Worm (Caenorhabditis elegans) whole organism, mixed stage, embryonic: ENCODE measurements around the gene Y38E10A.24.

Source experiments
- M03D4.4 ChIP-seq: sonication (generic microtip); optimal IDR thresholded peaks from 2 replicates; lab custom pipeline; 2017; ENCODE audit warnings: mild to moderate bottlenecking, missing genetic modification characterization, missing compliant biosample characterization
- bed-3 ChIP-seq: fragments of 200-800 bp; sonication (Bioruptor generic); optimal IDR thresholded peaks from 3 replicates; lab custom pipeline; 2018; ENCODE audit warnings: mild to moderate bottlenecking, missing genetic modification characterization, moderate library complexity, missing compliant biosample characterization
- blmp-1 ChIP-seq: fragments of 150-350 bp; optimal IDR thresholded peaks from 2 replicates; lab custom pipeline; 2014; ENCODE audit warnings: missing biosample characterization, missing genetic modification characterization
- ceh-39 ChIP-seq: fragments of 150-350 bp; optimal IDR thresholded peaks from 2 replicates; lab custom pipeline; 2014; ENCODE audit warnings: missing biosample characterization, missing genetic modification characterization
- ceh-43 ChIP-seq: fragments of 200-800 bp; sonication (Bioruptor generic); optimal IDR thresholded peaks from 2 replicates; lab custom pipeline; 2018; ENCODE audit warnings: mild to moderate bottlenecking, missing genetic modification characterization, moderate library complexity, missing compliant biosample characterization
- ceh-83 ChIP-seq: fragments of 200-800 bp; sonication (Bioruptor generic); optimal IDR thresholded peaks from 2 replicates; lab custom pipeline; 2018; ENCODE audit warnings: mild to moderate bottlenecking, missing genetic modification characterization, missing compliant biosample characterization
- ces-1 ChIP-seq: fragments of 150-350 bp; optimal IDR thresholded peaks from 2 replicates; lab custom pipeline; 2014; ENCODE audit warnings: missing biosample characterization, missing genetic modification reagents, missing genetic modification characterization
- cnd-1 ChIP-seq: fragments of 200-800 bp; sonication (Bioruptor generic); optimal IDR thresholded peaks from 2 replicates; lab custom pipeline; 2018; ENCODE audit warnings: mild to moderate bottlenecking, missing genetic modification characterization, missing compliant biosample characterization
- drap-1 ChIP-seq: fragments of 200-800 bp; sonication (Bioruptor generic); optimal IDR thresholded peaks from 3 replicates; lab custom pipeline; 2018; ENCODE audit warnings: mild to moderate bottlenecking, missing genetic modification characterization, missing compliant biosample characterization
- elt-1 ChIP-seq: sonication (generic microtip); optimal IDR thresholded peaks from 2 replicates; lab custom pipeline; 2017; ENCODE audit warnings: missing genetic modification characterization, mild to moderate bottlenecking, missing compliant biosample characterization, antibody characterized with exemption, moderate library complexity, borderline replicate concordance; ENCODE audit not compliant: insufficient read depth
- elt-3 ChIP-seq: fragments of 150-350 bp; optimal IDR thresholded peaks from 2 replicates; lab custom pipeline; 2014; ENCODE audit warnings: missing biosample characterization, missing genetic modification characterization
- flh-1 ChIP-seq: fragments of 200-800 bp; sonication (Bioruptor generic); optimal IDR thresholded peaks from 2 replicates; lab custom pipeline; 2018; ENCODE audit warnings: mild to moderate bottlenecking, missing genetic modification characterization, moderate library complexity, missing compliant biosample characterization
- ham-2 ChIP-seq: fragments of 200-800 bp; sonication (Bioruptor generic); optimal IDR thresholded peaks from 2 replicates; lab custom pipeline; 2018; ENCODE audit warnings: mild to moderate bottlenecking, missing genetic modification characterization, missing compliant biosample characterization
- hlh-1 ChIP-seq: fragments of 150-350 bp; optimal IDR thresholded peaks from 2 replicates; lab custom pipeline; 2014; ENCODE audit warnings: missing biosample characterization, missing genetic modification reagents, missing genetic modification characterization
- lin-13 ChIP-seq: fragments of 150-350 bp; optimal IDR thresholded peaks from 2 replicates; lab custom pipeline; 2014; ENCODE audit warnings: missing biosample characterization, missing genetic modification characterization
- lin-32 ChIP-seq: fragments of 200-800 bp; sonication (Bioruptor generic); optimal IDR thresholded peaks from 2 replicates; lab custom pipeline; 2018; ENCODE audit warnings: mild to moderate bottlenecking, missing genetic modification characterization, missing compliant biosample characterization
- lsy-2 ChIP-seq: fragments of 150-350 bp; optimal IDR thresholded peaks from 2 replicates; lab custom pipeline; 2014; ENCODE audit warnings: missing biosample characterization, missing genetic modification characterization
- mab-5 ChIP-seq: fragments of 150-350 bp; optimal IDR thresholded peaks from 2 replicates; lab custom pipeline; 2014; ENCODE audit warnings: missing biosample characterization, missing genetic modification characterization
- mep-1 ChIP-seq: fragments of 150-350 bp; optimal IDR thresholded peaks from 2 replicates; lab custom pipeline; 2017; ENCODE audit warnings: missing biosample characterization, missing genetic modification reagents, missing genetic modification characterization, inconsistent platforms
- mls-2 ChIP-seq: sonication (generic microtip); optimal IDR thresholded peaks from 2 replicates; lab custom pipeline; 2016; ENCODE audit warnings: mild to moderate bottlenecking, missing genetic modification characterization, moderate library complexity, missing compliant biosample characterization
- nhr-12 ChIP-seq: fragments of 150-350 bp; optimal IDR thresholded peaks from 2 replicates; lab custom pipeline; 2014; ENCODE audit warnings: missing biosample characterization, missing genetic modification characterization
- nhr-2 ChIP-seq: fragments of 150-350 bp; optimal IDR thresholded peaks from 2 replicates; lab custom pipeline; 2014; ENCODE audit warnings: missing biosample characterization, missing genetic modification characterization
- nhr-237 ChIP-seq: fragments of 150-350 bp; optimal IDR thresholded peaks from 2 replicates; lab custom pipeline; 2014; ENCODE audit warnings: missing biosample characterization, missing genetic modification characterization
- nhr-28 ChIP-seq: fragments of 150-350 bp; optimal IDR thresholded peaks from 2 replicates; lab custom pipeline; 2014; ENCODE audit warnings: missing biosample characterization, missing genetic modification characterization
- nhr-76 ChIP-seq: sonication (generic microtip); optimal IDR thresholded peaks from 2 replicates; lab custom pipeline; 2017; ENCODE audit warnings: missing biosample characterization, missing genetic modification characterization
- pha-4 ChIP-seq: fragments of 150-350 bp; optimal IDR thresholded peaks from 2 replicates; lab custom pipeline; 2018; ENCODE audit warnings: missing biosample characterization, missing genetic modification reagents, missing genetic modification characterization
- sem-2 ChIP-seq: fragments of 200-800 bp; sonication (Bioruptor generic); optimal IDR thresholded peaks from 2 replicates; lab custom pipeline; 2018; ENCODE audit warnings: mild to moderate bottlenecking, missing genetic modification characterization, missing compliant biosample characterization
- snpc-4 ChIP-seq: fragments of 150-350 bp; optimal IDR thresholded peaks from 2 replicates; lab custom pipeline; 2014; ENCODE audit warnings: missing biosample characterization, missing genetic modification characterization
- sptf-1 ChIP-seq: sonication (generic microtip); optimal IDR thresholded peaks from 2 replicates; lab custom pipeline; 2017; ENCODE audit warnings: mild to moderate bottlenecking, missing genetic modification characterization, moderate library complexity, missing compliant biosample characterization
- tbx-8 ChIP-seq: fragments of 200-800 bp; sonication (Bioruptor generic); optimal IDR thresholded peaks from 2 replicates; lab custom pipeline; 2018; ENCODE audit warnings: mild to moderate bottlenecking, missing genetic modification characterization, moderate library complexity, missing compliant biosample characterization
- unc-120 ChIP-seq: sonication (generic microtip); optimal IDR thresholded peaks from 2 replicates; lab custom pipeline; 2017; ENCODE audit warnings: missing genetic modification characterization, missing compliant biosample characterization; ENCODE audit not compliant: poor library complexity, severe bottlenecking
- unc-39 ChIP-seq: fragments of 150-350 bp; optimal IDR thresholded peaks from 2 replicates; lab custom pipeline; 2014; ENCODE audit warnings: missing biosample characterization, missing genetic modification characterization
- unc-62 ChIP-seq: fragments of 150-350 bp; optimal IDR thresholded peaks from 2 replicates; lab custom pipeline; 2014; ENCODE audit warnings: missing biosample characterization, missing genetic modification reagents, missing genetic modification characterization
- zip-8 ChIP-seq: fragments of 150-350 bp; optimal IDR thresholded peaks from 2 replicates; lab custom pipeline; 2014; ENCODE audit warnings: missing biosample characterization, missing genetic modification characterization
- ztf-11 ChIP-seq: fragments of 150-350 bp; optimal IDR thresholded peaks from 2 replicates; lab custom pipeline; 2014; ENCODE audit warnings: missing biosample characterization, missing genetic modification characterization

The Y38E10A.24 gene

DNA sequence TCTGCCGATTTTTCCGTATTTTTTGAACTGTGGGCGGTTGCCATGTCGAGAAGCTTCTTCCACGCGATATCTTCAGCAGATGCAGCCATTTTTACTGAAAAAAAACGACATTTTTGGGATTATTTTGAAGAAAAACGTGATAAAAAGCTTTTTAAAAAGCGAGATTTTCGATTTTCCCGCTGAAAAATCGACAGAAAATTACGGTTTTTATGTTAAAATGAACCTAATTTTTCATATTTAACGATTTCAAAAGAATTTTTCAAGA is 1.2 kb upstream of the Y38E10A.24 start, which contains the start of gene Y38E10A.22:
Gene Y38E10A.22, minus strand, starts transcription at position 101 of the 265 bp plus-strand sequence.
- TF ChIP-seq nhr-28 (tag; lab: Kevin White, UChicago) (no peak), ces-1 (GFP tag; lab: Kevin White, UChicago) (no peak), mab-5 (tag; lab: Kevin White, UChicago) (no peak), M03D4.4 (no peak), hlh-1 (tag; lab: Kevin White, UChicago) (no peak), nhr-12 (tag; lab: Kevin White, UChicago) (no peak), lin-13 (no peak), sem-2 (no peak), ztf-11 (no peak), unc-120 (tag; lab: Kevin White, UChicago) (no peak), mep-1 (tag; lab: Kevin White, UChicago) (no peak)

DNA sequence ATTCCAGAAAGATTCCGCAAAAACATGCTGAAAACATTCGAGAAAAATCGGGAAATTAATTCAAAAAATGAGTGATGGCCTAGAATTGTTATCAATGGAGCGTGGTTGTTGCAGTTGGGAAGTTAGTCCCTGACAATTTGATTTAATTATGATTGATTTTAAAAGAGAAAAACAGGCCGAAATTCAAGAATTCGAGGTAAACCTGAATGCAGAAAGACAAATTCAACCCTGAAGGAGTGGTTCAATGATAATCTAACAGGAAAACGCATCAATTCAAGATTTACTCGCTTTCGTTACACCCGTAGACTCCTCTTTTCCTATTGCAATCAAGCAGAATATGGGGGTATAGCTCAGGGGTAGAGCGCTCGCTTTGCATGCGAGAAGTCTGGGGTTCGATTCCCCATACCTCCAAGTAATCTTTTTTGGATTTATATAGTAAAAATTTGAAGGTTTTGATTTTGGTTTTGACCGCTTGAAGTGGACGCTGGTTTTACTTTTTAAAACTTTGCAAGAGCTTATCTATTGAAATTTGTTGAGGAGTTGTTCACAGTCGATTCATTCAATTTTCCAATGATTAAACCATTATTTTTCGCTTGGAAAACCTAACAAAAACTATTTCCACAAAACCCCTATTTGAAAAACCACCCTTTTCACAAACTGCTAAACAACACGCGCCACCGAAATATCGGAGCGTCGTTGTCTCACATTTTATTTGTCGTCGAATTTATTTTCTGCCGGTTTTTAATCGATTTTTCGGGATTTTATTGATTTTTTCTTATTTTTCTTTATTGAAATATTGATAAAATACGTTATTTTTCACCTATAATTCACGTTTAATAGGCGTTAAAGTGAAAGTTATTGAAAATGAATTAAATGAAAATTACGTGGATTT is 614 bp upstream of the Y38E10A.24 start:
- TF ChIP-seq elt-3 (tag; lab: Kevin White, UChicago) (no peak), lsy-2 (tag; lab: Kevin White, UChicago) (peak; percentile 36), ceh-43 (GFP tag; lab: Kevin White, UChicago) (no peak), hlh-1 (tag; lab: Kevin White, UChicago) (no peak), ceh-83 (peak; percentile 72), nhr-237 (tag; lab: Kevin White, UChicago) (peak; percentile 55), snpc-4 (tag; lab: Kevin White, UChicago) (no peak), zip-8 (no peak), sem-2 (peak; percentile 37), M03D4.4 (peak; percentile 63), ztf-11 (no peak), mab-5 (tag; lab: Kevin White, UChicago) (no peak), blmp-1 (tag; lab: Kevin White, UChicago) (peak; percentile 21), flh-1 (no peak), nhr-2 (tag; lab: Kevin White, UChicago) (no peak), nhr-12 (tag; lab: Kevin White, UChicago) (no peak), unc-39 (tag; lab: Kevin White, UChicago) (no peak), nhr-76 (tag; lab: Kevin White, UChicago) (no peak), ham-2 (GFP tag; lab: Kevin White, UChicago) (peak; percentile 27), lin-32 (GFP tag; lab: Kevin White, UChicago) (no peak), bed-3 (peak; percentile 15), unc-62 (GFP tag; lab: Kevin White, UChicago) (peak; percentile 8), ces-1 (GFP tag; lab: Kevin White, UChicago) (peak; percentile 96), pha-4 (tag; lab: Kevin White, UChicago) (peak; percentile 47), cnd-1 (tag; lab: Kevin White, UChicago) (peak; percentile 51), tbx-8 (GFP tag; lab: Kevin White, UChicago) (peak; percentile 13), lin-13 (peak; percentile 33), nhr-28 (tag; lab: Kevin White, UChicago) (no peak), mep-1 (tag; lab: Kevin White, UChicago) (peak; percentile 70), sptf-1 (tag; lab: Kevin White, UChicago) (peak; percentile 48), unc-120 (tag; lab: Kevin White, UChicago) (no peak), drap-1 (GFP tag; lab: Kevin White, UChicago) (peak; percentile 47), ceh-39 (peak; percentile 18), elt-1 (no peak), mls-2 (tag; lab: Kevin White, UChicago) (peak; percentile 60)
- TF ChIP-seq, all 35 proteins: peak for 19

DNA sequence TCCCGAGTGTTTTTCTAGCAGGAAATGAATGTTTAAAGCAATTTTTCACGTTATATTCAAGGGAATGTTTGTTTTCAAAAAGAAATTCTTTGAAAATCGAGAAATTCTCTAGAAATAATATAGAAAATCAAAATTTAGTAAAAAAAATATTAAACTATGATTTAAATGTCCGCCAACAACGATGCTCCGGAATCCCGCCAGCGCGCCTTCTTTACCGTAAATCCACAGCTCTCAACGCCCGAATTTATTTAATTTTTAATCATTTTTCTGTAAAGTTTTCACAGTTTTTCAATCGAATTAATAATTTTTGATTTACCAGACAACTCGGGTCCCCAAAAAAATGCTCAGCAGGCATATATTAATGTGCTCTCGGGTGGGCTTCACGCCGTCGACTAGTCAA is 800 bp downstream of the Y38E10A.24 start, which contains the start of the genes Y38E10A.33 and cox-10:
Gene Y38E10A.33, minus strand, starts transcription at position 12 of the 400 bp plus-strand sequence.
Gene cox-10, plus strand, starts transcription at position 320 of the 400 bp plus-strand sequence.
- TF ChIP-seq lin-13 (peak; percentile 48), lsy-2 (tag; lab: Kevin White, UChicago) (peak; percentile 45), pha-4 (tag; lab: Kevin White, UChicago) (peak; percentile 6), unc-39 (tag; lab: Kevin White, UChicago) (no peak), ces-1 (GFP tag; lab: Kevin White, UChicago) (peak; percentile 67), mls-2 (tag; lab: Kevin White, UChicago) (no peak), zip-8 (no peak)
- TF ChIP-seq, all 35 proteins: peak for 4
